Fruit fly (Drosophila melanogaster) whole organism, embryonic: ENCODE measurements around the gene CG6163.

Source experiments
- Atf-2 ChIP-seq: fragments of 200-800 bp; sonication (Bioruptor generic); optimal IDR thresholded peaks from 2 replicates; lab custom pipeline; 2016; ENCODE audit warnings: missing biosample characterization, missing genetic modification characterization
- B-H2 ChIP-seq: fragments of 200-800 bp; sonication (Bioruptor generic); optimal IDR thresholded peaks from 2 replicates; lab custom pipeline; 2018; ENCODE audit warnings: missing biosample characterization, mild to moderate bottlenecking, missing genetic modification characterization
- CG10209 ChIP-seq: fragments of 200-800 bp; sonication (Bioruptor generic); optimal IDR thresholded peaks from 3 replicates; lab custom pipeline; 2017; ENCODE audit warnings: missing biosample characterization, mild to moderate bottlenecking, missing genetic modification characterization, missing genetic modification reagents
- CG10979 ChIP-seq: fragments of 200-800 bp; sonication (Bioruptor generic); optimal IDR thresholded peaks from 2 replicates; lab custom pipeline; 2018; ENCODE audit warnings: missing biosample characterization, mild to moderate bottlenecking, missing genetic modification characterization, moderate library complexity
- CG12219 ChIP-seq: fragments of 200-800 bp; sonication (Bioruptor generic); optimal IDR thresholded peaks from 3 replicates; lab custom pipeline; 2018; ENCODE audit warnings: missing biosample characterization, mild to moderate bottlenecking, missing genetic modification characterization
- CG12942 ChIP-seq: fragments of 200-800 bp; sonication (Bioruptor generic); optimal IDR thresholded peaks from 3 replicates; lab custom pipeline; 2016; ENCODE audit warnings: missing biosample characterization, missing genetic modification characterization
- CG1602 ChIP-seq: fragments of 200-800 bp; sonication (Bioruptor generic); optimal IDR thresholded peaks from 3 replicates; lab custom pipeline; 2016; ENCODE audit warnings: missing biosample characterization, missing genetic modification characterization
- CG1647 ChIP-seq: fragments of 200-800 bp; sonication (Bioruptor generic); optimal IDR thresholded peaks from 3 replicates; lab custom pipeline; 2016; ENCODE audit warnings: missing biosample characterization, missing genetic modification characterization
- CG2678 ChIP-seq: fragments of 200-800 bp; sonication (Bioruptor generic); optimal IDR thresholded peaks from 3 replicates; lab custom pipeline; 2019; ENCODE audit warnings: missing biosample characterization, mild to moderate bottlenecking, missing genetic modification characterization, moderate library complexity
- CG31365 ChIP-seq: fragments of 200-800 bp; sonication (Bioruptor generic); optimal IDR thresholded peaks from 2 replicates; lab custom pipeline; 2018; ENCODE audit warnings: missing biosample characterization, mild to moderate bottlenecking, missing genetic modification characterization
- CG3847 ChIP-seq: fragments of 200-800 bp; sonication (Bioruptor generic); IDR thresholded peaks from 2 replicates; pipeline ENCODE4 v1.3.6; 2022; ENCODE audit warnings: missing biosample characterization, missing genetic modification characterization
- CG4360 ChIP-seq: fragments of 200-800 bp; sonication (Bioruptor generic); IDR thresholded peaks from 2 replicates; pipeline ENCODE4 v1.3.6; 2022; ENCODE audit warnings: missing biosample characterization, missing genetic modification characterization
- CG4854 ChIP-seq: fragments of 200-800 bp; sonication (Bioruptor generic); optimal IDR thresholded peaks from 2 replicates; lab custom pipeline; 2016; ENCODE audit warnings: missing biosample characterization, missing genetic modification characterization, inconsistent platforms
- CG6254 ChIP-seq: fragments of 200-800 bp; sonication (Bioruptor generic); optimal IDR thresholded peaks from 3 replicates; lab custom pipeline; 2017; ENCODE audit warnings: mild to moderate bottlenecking, missing biosample characterization, missing genetic modification reagents, missing genetic modification characterization
- CG6765 ChIP-seq: fragments of 200-800 bp; sonication (Bioruptor generic); optimal IDR thresholded peaks from 3 replicates; lab custom pipeline; 2017; ENCODE audit warnings: missing biosample characterization, mild to moderate bottlenecking, missing genetic modification characterization
- CG6791 ChIP-seq: fragments of 200-800 bp; sonication (Bioruptor generic); IDR thresholded peaks from 3 replicates; pipeline ENCODE4 v1.3.6; 2022; ENCODE audit warnings: missing biosample characterization, missing genetic modification characterization; ENCODE audit not compliant: partially characterized antibody
- CG7372 ChIP-seq: fragments of 200-800 bp; sonication (Bioruptor generic); IDR thresholded peaks from 2 replicates; pipeline ENCODE4 v1.3.6; 2022; ENCODE audit warnings: missing biosample characterization, missing genetic modification characterization
- CG7963 ChIP-seq: fragments of 200-800 bp; sonication (Bioruptor generic); IDR thresholded peaks from 3 replicates; pipeline ENCODE4 v1.3.6; 2022; ENCODE audit warnings: missing biosample characterization, missing genetic modification characterization; ENCODE audit not compliant: partially characterized antibody
- CoRest ChIP-seq: fragments of 200-800 bp; sonication (Bioruptor generic); optimal IDR thresholded peaks from 3 replicates; lab custom pipeline; 2018; ENCODE audit warnings: missing biosample characterization, mild to moderate bottlenecking, missing genetic modification characterization, moderate library complexity
- Dfd ChIP-seq, 2 experiments: fragments of >200 bp; optimal IDR thresholded peaks; 2 replicates each; lab custom pipeline; 2017; ENCODE audit warnings: missing biosample characterization in 2 of 2, missing genetic modification characterization in 2 of 2
- Drgx ChIP-seq: fragments of 200-800 bp; sonication (Bioruptor generic); IDR thresholded peaks from 2 replicates; pipeline ENCODE4 v1.3.6; 2022; ENCODE audit warnings: missing biosample characterization, missing genetic modification characterization
- Fer1 ChIP-seq: fragments of 200-800 bp; sonication (Bioruptor generic); optimal IDR thresholded peaks from 2 replicates; lab custom pipeline; 2017; ENCODE audit warnings: missing biosample characterization, mild to moderate bottlenecking, missing genetic modification characterization
- HHEX ChIP-seq: fragments of 200-800 bp; sonication (Bioruptor generic); optimal IDR thresholded peaks from 3 replicates; lab custom pipeline; 2017; ENCODE audit warnings: missing biosample characterization, mild to moderate bottlenecking, missing genetic modification characterization, missing genetic modification reagents
- Hmr ChIP-seq: fragments of 200-800 bp; sonication (Bioruptor generic); optimal IDR thresholded peaks from 3 replicates; lab custom pipeline; 2017; ENCODE audit warnings: mild to moderate bottlenecking, missing biosample characterization, missing genetic modification reagents, missing genetic modification characterization
- Hsf ChIP-seq: fragments of 200-800 bp; sonication (Bioruptor generic); optimal IDR thresholded peaks from 3 replicates; lab custom pipeline; 2016; ENCODE audit warnings: missing biosample characterization, missing genetic modification characterization
- MESR4 ChIP-seq: fragments of 200-800 bp; sonication (Bioruptor generic); optimal IDR thresholded peaks from 2 replicates; lab custom pipeline; 2018; ENCODE audit warnings: missing biosample characterization, mild to moderate bottlenecking, missing genetic modification characterization, moderate library complexity
- NC2α ChIP-seq: fragments of 200-800 bp; sonication (Bioruptor generic); optimal IDR thresholded peaks from 2 replicates; lab custom pipeline; 2016; ENCODE audit warnings: missing biosample characterization, missing genetic modification characterization
- NK7.1 ChIP-seq: fragments of 200-800 bp; sonication (Bioruptor generic); optimal IDR thresholded peaks from 3 replicates; lab custom pipeline; 2016; ENCODE audit warnings: missing biosample characterization, missing genetic modification characterization
- Neu2 ChIP-seq: fragments of 200-800 bp; sonication (Bioruptor generic); optimal IDR thresholded peaks from 3 replicates; lab custom pipeline; 2016; ENCODE audit warnings: missing biosample characterization, missing genetic modification characterization, borderline replicate concordance
- Oli ChIP-seq: fragments of 200-800 bp; sonication (Bioruptor generic); optimal IDR thresholded peaks from 2 replicates; lab custom pipeline; 2018; ENCODE audit warnings: missing biosample characterization, mild to moderate bottlenecking, missing genetic modification characterization, moderate library complexity
- Rfx ChIP-seq: fragments of 200-800 bp; sonication (Bioruptor generic); IDR thresholded peaks from 2 replicates; pipeline ENCODE4 v1.3.6; 2022; ENCODE audit warnings: missing biosample characterization, missing genetic modification characterization
- Rx ChIP-seq: fragments of 200-800 bp; sonication (Bioruptor generic); IDR thresholded peaks from 2 replicates; pipeline ENCODE4 v1.3.6; 2022; ENCODE audit warnings: missing biosample characterization, missing genetic modification characterization
- Tbp ChIP-seq: fragments of >200 bp; optimal IDR thresholded peaks from 2 replicates; lab custom pipeline; 2018; ENCODE audit warnings: missing biosample characterization, missing genetic modification characterization
- bigmax ChIP-seq: fragments of 200-800 bp; sonication (Bioruptor generic); optimal IDR thresholded peaks from 2 replicates; lab custom pipeline; 2018; ENCODE audit warnings: missing biosample characterization, mild to moderate bottlenecking, missing genetic modification characterization
- chn ChIP-seq: fragments of 200-800 bp; sonication (Bioruptor generic); optimal IDR thresholded peaks from 2 replicates; lab custom pipeline; 2016; ENCODE audit warnings: missing biosample characterization, missing genetic modification characterization
- crp ChIP-seq, 2 experiments: fragments of 200-800 bp; sonication (Bioruptor generic); optimal IDR thresholded peaks; 2 replicates in 1 of 2; 3 replicates in 1 of 2; lab custom pipeline; 2017; ENCODE audit warnings: missing biosample characterization in 2 of 2, missing genetic modification characterization in 2 of 2, mild to moderate bottlenecking in 1 of 2, moderate library complexity in 1 of 2
- ewg ChIP-seq: fragments of 200-800 bp; sonication (Bioruptor generic); optimal IDR thresholded peaks from 3 replicates; lab custom pipeline; 2017; ENCODE audit warnings: mild to moderate bottlenecking, missing biosample characterization, missing genetic modification reagents, missing genetic modification characterization
- exex ChIP-seq: fragments of 200-800 bp; sonication (Bioruptor generic); optimal IDR thresholded peaks from 4 replicates; lab custom pipeline; 2018; ENCODE audit warnings: missing biosample characterization, mild to moderate bottlenecking, missing genetic modification characterization, moderate library complexity
- jumu ChIP-seq: fragments of 200-800 bp; sonication (Bioruptor generic); optimal IDR thresholded peaks from 3 replicates; lab custom pipeline; 2016; ENCODE audit warnings: missing biosample characterization, missing genetic modification characterization
- mam ChIP-seq: fragments of 200-800 bp; sonication (Bioruptor generic); optimal IDR thresholded peaks from 3 replicates; lab custom pipeline; 2016; ENCODE audit warnings: missing biosample characterization, missing genetic modification characterization
- sd ChIP-seq: fragments of 200-800 bp; sonication (Bioruptor generic); optimal IDR thresholded peaks from 3 replicates; lab custom pipeline; 2018; ENCODE audit warnings: missing biosample characterization, mild to moderate bottlenecking, missing genetic modification characterization, moderate library complexity
- sens ChIP-seq: fragments of 200-800 bp; sonication (Bioruptor generic); peaks from one replicate; lab custom pipeline; 2016; ENCODE audit warnings: missing biosample characterization, missing genetic modification characterization
- sisA ChIP-seq: fragments of 200-800 bp; sonication (Bioruptor generic); IDR thresholded peaks from 2 replicates; pipeline ENCODE4 v1.3.6; 2022; ENCODE audit warnings: missing biosample characterization, missing genetic modification characterization
- twi ChIP-seq: fragments of 200-800 bp; optimal IDR thresholded peaks from 2 replicates; lab custom pipeline; 2019; ENCODE audit warnings: missing biosample characterization, mild to moderate bottlenecking, missing genetic modification characterization, moderate library complexity
- vvl ChIP-seq: fragments of 200-800 bp; sonication (Bioruptor generic); IDR thresholded peaks from 2 replicates; pipeline ENCODE4 v1.3.6; 2022; ENCODE audit warnings: missing biosample characterization, missing genetic modification characterization

CG6163 gene

dm6 chr3L:11369778-11370684, 5.3 kb upstream of the CG6163 start (continued):
- TF ChIP-seq sd (tag; lab: Kevin White, UChicago) (no peak), CG6791 (GFP tag; lab: Robert Waterston, UW) (no peak), Rfx (GFP tag; lab: Robert Waterston, UW) (no peak), Hmr (no peak), HHEX (peak; percentile 38), crp (GFP tag; optimal IDR thresholded peaks at IDR 0.05; lab: Kevin White, UChicago) (no peak), ewg (GFP tag; lab: Kevin White, UChicago) (no peak), NK7.1 (GFP tag; lab: Kevin White, UChicago) (no peak), CG1647 (no peak), Hsf (GFP tag; lab: Kevin White, UChicago) (no peak), vvl (GFP tag; lab: Robert Waterston, UW) (peak; percentile 65), Drgx (GFP tag; lab: Robert Waterston, UW) (peak; percentile 64), Rx (GFP tag; lab: Robert Waterston, UW) (no peak), jumu (GFP tag; lab: Kevin White, UChicago) (no peak), CG4854 (GFP tag; lab: Kevin White, UChicago) (no peak), CG10209 (GFP tag; lab: Kevin White, UChicago) (no peak), CG1602 (GFP tag; lab: Kevin White, UChicago) (no peak), CG6254 (GFP tag; lab: Kevin White, UChicago) (peak; percentile 73)

dm6 chr3L:11368319-11369299, 3.9 kb upstream of the CG6163 start:
- TF ChIP-seq exex (tag; lab: Kevin White, UChicago) = no peak
- TF ChIP-seq CG6765 (GFP tag; lab: Kevin White, UChicago) = no peak
- no peak for TF ChIP-seq CG7963 (GFP tag; lab: Robert Waterston, UW)
- no peak for TF ChIP-seq CG10209 (GFP tag; lab: Kevin White, UChicago)
- TF ChIP-seq CoRest = no peak
- no peak for TF ChIP-seq CG2678 (tag; lab: Kevin White, UChicago)
- TF ChIP-seq Oli = peak; percentile 32
- TF ChIP-seq NC2α (GFP tag; lab: Kevin White, UChicago) = no peak
- no peak for TF ChIP-seq CG31365 (tag; lab: Kevin White, UChicago)
- TF ChIP-seq Atf-2 (GFP tag; lab: Kevin White, UChicago) = no peak
- TF ChIP-seq CG12219 (GFP tag; lab: Kevin White, UChicago) = no peak
- no peak for TF ChIP-seq CG7372
- TF ChIP-seq CG3847 = no peak
- TF ChIP-seq CG12942 (GFP tag; lab: Kevin White, UChicago) = no peak
- TF ChIP-seq bigmax (GFP tag; lab: Kevin White, UChicago) = no peak
- TF ChIP-seq sisA (GFP tag; lab: Robert Waterston, UW) = no peak
- no peak for TF ChIP-seq chn (GFP tag; lab: Kevin White, UChicago)
- peak; percentile 43 for TF ChIP-seq CG10979 (tag; lab: Kevin White, UChicago)
- no peak for TF ChIP-seq Dfd (GFP tag; optimal IDR thresholded peaks at IDR 0.05; lab: Kevin White, UChicago)
- TF ChIP-seq sens (GFP tag; lab: Kevin White, UChicago) = peak; percentile 67
- TF ChIP-seq Tbp (GFP tag; lab: Kevin White, UChicago) = no peak
- TF ChIP-seq twi (tag; lab: Kevin White, UChicago) = no peak
- TF ChIP-seq CG1647 = no peak
- no peak for TF ChIP-seq CG4360 (GFP tag; lab: Robert Waterston, UW)
- no peak for TF ChIP-seq mam (GFP tag; lab: Kevin White, UChicago)
- no peak for TF ChIP-seq B-H2 (GFP tag; lab: Kevin White, UChicago)
- no peak for TF ChIP-seq crp (GFP tag; optimal IDR thresholded peaks at IDR 0.05; lab: Kevin White, UChicago)
- TF ChIP-seq Neu2 (GFP tag; lab: Kevin White, UChicago) = no peak
- no peak for TF ChIP-seq CG1602 (GFP tag; lab: Kevin White, UChicago)
- TF ChIP-seq Fer1 (GFP tag; lab: Kevin White, UChicago) = no peak
- no peak for TF ChIP-seq MESR4 (GFP tag; lab: Kevin White, UChicago)
